Worm (Caenorhabditis elegans) whole organism, mixed stage, embryonic: ENCODE results near the gene F58A4.1.

Experiments used
- elt-3 ChIP-seq: fragments of 150-350 bp; optimal IDR thresholded peaks from 2 replicates; lab custom pipeline; 2014; ENCODE audit warnings: missing biosample characterization, missing genetic modification characterization
- ham-2 ChIP-seq: fragments of 200-800 bp; sonication (Bioruptor generic); optimal IDR thresholded peaks from 2 replicates; lab custom pipeline; 2018; ENCODE audit warnings: mild to moderate bottlenecking, missing genetic modification characterization, missing compliant biosample characterization
- lin-13 ChIP-seq: fragments of 150-350 bp; optimal IDR thresholded peaks from 2 replicates; lab custom pipeline; 2014; ENCODE audit warnings: missing biosample characterization, missing genetic modification characterization
- nhr-12 ChIP-seq: fragments of 150-350 bp; optimal IDR thresholded peaks from 2 replicates; lab custom pipeline; 2014; ENCODE audit warnings: missing biosample characterization, missing genetic modification characterization
- nhr-237 ChIP-seq: fragments of 150-350 bp; optimal IDR thresholded peaks from 2 replicates; lab custom pipeline; 2014; ENCODE audit warnings: missing biosample characterization, missing genetic modification characterization
- nhr-28 ChIP-seq: fragments of 150-350 bp; optimal IDR thresholded peaks from 2 replicates; lab custom pipeline; 2014; ENCODE audit warnings: missing biosample characterization, missing genetic modification characterization
- snpc-4 ChIP-seq: fragments of 150-350 bp; optimal IDR thresholded peaks from 2 replicates; lab custom pipeline; 2014; ENCODE audit warnings: missing biosample characterization, missing genetic modification characterization
- tbx-8 ChIP-seq: fragments of 200-800 bp; sonication (Bioruptor generic); optimal IDR thresholded peaks from 2 replicates; lab custom pipeline; 2018; ENCODE audit warnings: mild to moderate bottlenecking, missing genetic modification characterization, moderate library complexity, missing compliant biosample characterization
- unc-39 ChIP-seq: fragments of 150-350 bp; optimal IDR thresholded peaks from 2 replicates; lab custom pipeline; 2014; ENCODE audit warnings: missing biosample characterization, missing genetic modification characterization
- unc-62 ChIP-seq: fragments of 150-350 bp; optimal IDR thresholded peaks from 2 replicates; lab custom pipeline; 2014; ENCODE audit warnings: missing biosample characterization, missing genetic modification reagents, missing genetic modification characterization

DNA sequence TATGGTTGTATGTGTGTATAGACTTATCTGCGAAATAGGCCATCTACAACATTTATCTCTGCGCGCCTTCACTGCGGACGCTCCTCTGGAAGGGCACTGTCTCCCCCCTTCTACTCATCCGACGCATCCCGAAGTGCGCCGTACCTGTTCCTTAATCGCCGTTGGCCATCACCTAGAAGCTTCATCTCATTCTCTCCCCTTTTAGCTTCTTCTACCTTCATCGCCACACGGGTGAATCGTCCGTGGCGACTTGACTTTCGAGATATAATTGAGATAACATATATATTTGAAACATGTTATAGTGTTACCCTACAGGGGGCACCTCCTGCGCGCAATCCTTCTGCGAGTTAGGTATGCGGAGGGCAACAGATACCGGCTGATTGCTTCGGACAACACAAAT, 43.8 kb downstream of the F58A4.1 start:
- TF ChIP-seq ham-2 (GFP tag; lab: Kevin White, UChicago) (peak; percentile 87), lin-13 (tag; lab: Kevin White, UChicago) (no peak), nhr-12 (tag; lab: Kevin White, UChicago) (no peak), tbx-8 (GFP tag; lab: Kevin White, UChicago) (no peak), elt-3 (tag; lab: Kevin White, UChicago) (no peak), nhr-237 (tag; lab: Kevin White, UChicago) (no peak), unc-39 (no peak), unc-62 (GFP tag; lab: Kevin White, UChicago) (no peak), nhr-28 (tag; lab: Kevin White, UChicago) (no peak), snpc-4 (no peak)
